Worm (Caenorhabditis elegans) whole organism, L3 larva: Measurements from ENCODE around the gene ZK488.6.

Experiments used
- R02D3.7 ChIP-seq: fragments of 150-350 bp; optimal IDR thresholded peaks from 2 replicates; lab custom pipeline; 2014; ENCODE audit warnings: missing biosample characterization, missing genetic modification characterization
- ZK546.5 ChIP-seq: sonication (generic microtip); optimal IDR thresholded peaks from 2 replicates; lab custom pipeline; 2017; ENCODE audit warnings: missing biosample characterization, missing genetic modification characterization
- aly-2 ChIP-seq: fragments of 150-350 bp; optimal IDR thresholded peaks from 2 replicates; lab custom pipeline; 2014; ENCODE audit warnings: missing biosample characterization, missing genetic modification characterization
- ama-1 ChIP-seq: fragments of 150-350 bp; optimal IDR thresholded peaks from 2 replicates; lab custom pipeline; 2018
- ceh-16 ChIP-seq: sonication (generic microtip); optimal IDR thresholded peaks from 2 replicates; lab custom pipeline; 2017; ENCODE audit warnings: missing biosample characterization, missing genetic modification characterization
- ceh-28 ChIP-seq: fragments of 150-350 bp; optimal IDR thresholded peaks from 2 replicates; lab custom pipeline; 2014; ENCODE audit warnings: missing biosample characterization, missing genetic modification reagents, missing genetic modification characterization
- ceh-82 ChIP-seq: fragments of 150-350 bp; optimal IDR thresholded peaks from 2 replicates; lab custom pipeline; 2014; ENCODE audit warnings: missing biosample characterization, missing genetic modification characterization
- ceh-9 ChIP-seq: sonication (generic microtip); optimal IDR thresholded peaks from 2 replicates; lab custom pipeline; 2018; ENCODE audit warnings: missing biosample characterization, missing genetic modification characterization
- daf-12 ChIP-seq: fragments of 150-350 bp; optimal IDR thresholded peaks from 2 replicates; lab custom pipeline; 2014; ENCODE audit warnings: missing biosample characterization, missing genetic modification reagents, missing genetic modification characterization
- egl-5 ChIP-seq: fragments of 150-350 bp; optimal IDR thresholded peaks from 2 replicates; lab custom pipeline; 2017; ENCODE audit warnings: missing biosample characterization, missing genetic modification reagents, missing genetic modification characterization, inconsistent platforms
- elt-1 ChIP-seq: fragments of 150-350 bp; optimal IDR thresholded peaks from 2 replicates; lab custom pipeline; 2014; ENCODE audit warnings: missing biosample characterization, missing genetic modification characterization
- elt-2 ChIP-seq: sonication (generic microtip); optimal IDR thresholded peaks from 2 replicates; lab custom pipeline; 2016; ENCODE audit warnings: missing genetic modification reagents, mild to moderate bottlenecking, missing genetic modification characterization, missing compliant biosample characterization
- elt-3 ChIP-seq, 3 experiments: fragments of 150-350 bp in 1 of 3; sonication (generic microtip) in 2 of 3; optimal IDR thresholded peaks; 2 replicates in 2 of 3; 4 replicates in 1 of 3; lab custom pipeline; 2014 to 2017; ENCODE audit warnings: missing biosample characterization in 3 of 3, missing genetic modification characterization in 3 of 3
- fos-1 ChIP-seq: fragments of 150-350 bp; optimal IDR thresholded peaks from 2 replicates; lab custom pipeline; 2014; ENCODE audit warnings: missing biosample characterization, missing genetic modification characterization
- hmg-11 ChIP-seq: sonication (generic microtip); optimal IDR thresholded peaks from 2 replicates; lab custom pipeline; 2016; ENCODE audit warnings: missing genetic modification characterization, missing compliant biosample characterization
- lin-15B ChIP-seq: fragments of 150-350 bp; optimal IDR thresholded peaks from 2 replicates; lab custom pipeline; 2014; ENCODE audit warnings: missing biosample characterization, missing genetic modification characterization
- lin-39 ChIP-seq: fragments of 150-350 bp; optimal IDR thresholded peaks from 2 replicates; lab custom pipeline; 2018; ENCODE audit warnings: missing biosample characterization, missing genetic modification reagents, missing genetic modification characterization
- lsy-12 ChIP-seq: sonication (generic microtip); optimal IDR thresholded peaks from 2 replicates; lab custom pipeline; 2016; ENCODE audit warnings: mild to moderate bottlenecking, missing genetic modification characterization, missing compliant biosample characterization
- mdl-1 ChIP-seq: fragments of 150-350 bp; optimal IDR thresholded peaks from 2 replicates; lab custom pipeline; 2014; ENCODE audit warnings: missing biosample characterization, missing genetic modification characterization
- mml-1 ChIP-seq: fragments of 150-350 bp; sonication (generic microtip); optimal IDR thresholded peaks from 3 replicates; lab custom pipeline; 2014; ENCODE audit warnings: missing biosample characterization, missing genetic modification characterization
- nfya-1 ChIP-seq: sonication (generic microtip); optimal IDR thresholded peaks from 2 replicates; lab custom pipeline; 2017; ENCODE audit warnings: missing genetic modification characterization, mild to moderate bottlenecking, missing compliant biosample characterization, antibody characterized with exemption, moderate library complexity; ENCODE audit not compliant: insufficient read depth
- nhr-11 ChIP-seq: fragments of 150-350 bp; optimal IDR thresholded peaks from 2 replicates; lab custom pipeline; 2014; ENCODE audit warnings: missing biosample characterization, missing genetic modification characterization
- nhr-23 ChIP-seq: fragments of 150-350 bp; optimal IDR thresholded peaks from 2 replicates; lab custom pipeline; 2014; ENCODE audit warnings: missing biosample characterization, missing genetic modification reagents, missing genetic modification characterization
- nhr-237 ChIP-seq: fragments of 150-350 bp; optimal IDR thresholded peaks from 2 replicates; lab custom pipeline; 2014; ENCODE audit warnings: missing biosample characterization, missing genetic modification characterization
- nhr-25 ChIP-seq: sonication (generic microtip); optimal IDR thresholded peaks from 2 replicates; lab custom pipeline; 2017; ENCODE audit warnings: missing biosample characterization, missing genetic modification characterization
- nhr-28 ChIP-seq: fragments of 150-350 bp; optimal IDR thresholded peaks from 2 replicates; lab custom pipeline; 2014; ENCODE audit warnings: missing biosample characterization, missing genetic modification characterization
- nhr-43 ChIP-seq: sonication (generic microtip); optimal IDR thresholded peaks from 2 replicates; lab custom pipeline; 2016; ENCODE audit warnings: mild to moderate bottlenecking, missing genetic modification characterization, missing compliant biosample characterization; ENCODE audit not compliant: poor library complexity, severe bottlenecking
- nhr-76 ChIP-seq: fragments of 150-350 bp; sonication (generic microtip); optimal IDR thresholded peaks from 5 replicates; lab custom pipeline; 2014; ENCODE audit warnings: missing biosample characterization, missing genetic modification characterization
- nhr-77 ChIP-seq: fragments of 150-350 bp; optimal IDR thresholded peaks from 2 replicates; lab custom pipeline; 2014; ENCODE audit warnings: missing biosample characterization, missing genetic modification characterization
- pha-4 ChIP-seq: fragments of 150-350 bp; optimal IDR thresholded peaks from 2 replicates; lab custom pipeline; 2014; ENCODE audit warnings: missing biosample characterization, missing genetic modification reagents, missing genetic modification characterization
- pqm-1 ChIP-seq: fragments of 150-350 bp; optimal IDR thresholded peaks from 2 replicates; lab custom pipeline; 2017; ENCODE audit warnings: missing biosample characterization, missing genetic modification characterization, inconsistent platforms
- skn-1 ChIP-seq: fragments of 150-350 bp; optimal IDR thresholded peaks from 2 replicates; lab custom pipeline; 2014; ENCODE audit warnings: missing biosample characterization, missing genetic modification characterization
- snpc-4 ChIP-seq: fragments of 150-350 bp; optimal IDR thresholded peaks from 2 replicates; lab custom pipeline; 2014; ENCODE audit warnings: missing biosample characterization, missing genetic modification characterization
- tbx-2 ChIP-seq: sonication (generic microtip); optimal IDR thresholded peaks from 2 replicates; lab custom pipeline; 2016; ENCODE audit warnings: mild to moderate bottlenecking, missing genetic modification characterization, missing compliant biosample characterization
- unc-39 ChIP-seq: sonication (generic microtip); optimal IDR thresholded peaks from 4 replicates; lab custom pipeline; 2017; ENCODE audit warnings: missing biosample characterization, missing genetic modification characterization
- unc-62 ChIP-seq: fragments of 150-350 bp; sonication (generic microtip); optimal IDR thresholded peaks from 4 replicates; lab custom pipeline; 2014; ENCODE audit warnings: missing biosample characterization, missing genetic modification reagents, missing genetic modification characterization
- zag-1 ChIP-seq: fragments of 150-350 bp; optimal IDR thresholded peaks from 2 replicates; lab custom pipeline; 2014; ENCODE audit warnings: missing biosample characterization, missing genetic modification characterization
- ztf-11 ChIP-seq: fragments of 150-350 bp; optimal IDR thresholded peaks from 2 replicates; lab custom pipeline; 2014; ENCODE audit warnings: missing biosample characterization, missing genetic modification characterization

Gene ZK488.6

DNA sequence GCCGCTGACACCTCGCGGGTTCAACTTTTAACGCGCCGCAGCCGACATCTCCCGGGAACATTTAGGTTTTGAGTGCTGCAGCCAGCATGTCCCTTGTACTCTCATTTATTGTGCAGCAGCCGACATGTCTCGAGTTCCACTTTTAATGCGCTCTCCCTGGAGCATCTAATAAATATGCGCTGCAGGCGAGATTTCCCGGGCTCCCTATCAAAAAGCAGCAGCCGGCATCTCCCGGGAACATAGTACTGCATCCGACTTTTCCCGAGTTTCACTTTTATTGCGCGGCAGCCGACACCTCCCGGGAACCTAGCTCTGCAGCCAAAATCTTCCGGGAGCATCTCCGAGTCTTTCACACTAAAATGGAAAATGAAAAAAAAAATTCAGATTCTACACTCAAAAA lies 30.7 kb downstream of the ZK488.6 start:
- TF ChIP-seq nhr-237 (tag; lab: Kevin White, UChicago), result no peak
- no peak for TF ChIP-seq lsy-12
- TF ChIP-seq, all 47 proteins: peak for 0

DNA sequence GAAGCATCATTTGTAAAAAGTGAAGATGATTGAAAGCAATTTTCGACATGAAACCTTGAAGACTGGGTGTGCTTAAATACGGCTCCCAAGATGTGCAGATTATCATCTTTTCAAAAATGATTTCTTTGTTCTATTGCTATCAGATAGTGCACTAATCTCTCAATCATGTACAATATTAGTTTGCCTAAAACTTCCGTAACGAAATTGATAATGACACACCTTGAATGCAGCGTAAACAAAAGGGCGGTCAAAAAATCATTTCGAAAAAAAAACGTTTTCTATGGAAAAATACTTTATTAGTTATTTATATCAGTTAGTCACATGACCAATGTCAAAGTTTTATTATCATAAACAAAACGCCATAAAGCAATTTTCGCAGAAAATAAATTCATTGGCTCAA lies 32.6 kb downstream of the ZK488.6 start, which contains the start of gene F48G7.5:
Gene F48G7.5, minus strand, starts transcription at position 34 of the 400 bp plus-strand sequence.
- TF ChIP-seq pqm-1 (tag; lab: Kevin White, UChicago), result peak; percentile 64
- peak; percentile 56 for TF ChIP-seq elt-2 (tag; lab: Kevin White, UChicago)
- peak; percentile 36 for TF ChIP-seq pha-4 (tag; lab: Kevin White, UChicago)
- no peak for TF ChIP-seq nhr-77 (tag; lab: Kevin White, UChicago)

ce11 chrV:624922-625321 lies 34.6 kb downstream of the ZK488.6 start, which contains the start of gene srt-17:
Gene srt-17 (minus strand): TSS chrV:625022.
- TF ChIP-seq daf-12 (tag; lab: Kevin White, UChicago) (no peak), ceh-9 (no peak)
- TF ChIP-seq, all 47 proteins: peak for 0

ce11 chrV:626321-626720 lies 36.0 kb downstream of the ZK488.6 start, which contains the start of gene F48G7.7:
Gene F48G7.7 (minus strand): TSS chrV:626421.
- no peak for TF ChIP-seq lsy-12
- TF ChIP-seq lin-15B, result no peak
- no peak for TF ChIP-seq elt-3 (tag; optimal IDR thresholded peaks at IDR 0.05; lab: Kevin White, UChicago)
- no peak for TF ChIP-seq aly-2
- no peak for TF ChIP-seq hmg-11
- TF ChIP-seq nhr-76 (tag; lab: Kevin White, UChicago), result no peak
- TF ChIP-seq elt-1 (tag; lab: Kevin White, UChicago), result no peak
- no peak for TF ChIP-seq nhr-77 (tag; lab: Kevin White, UChicago)
- no peak for TF ChIP-seq elt-2 (tag; lab: Kevin White, UChicago)
- TF ChIP-seq skn-1 (tag; lab: Kevin White, UChicago), result no peak
- no peak for TF ChIP-seq nfya-1 (tag; lab: Kevin White, UChicago)
- TF ChIP-seq pqm-1 (tag; lab: Kevin White, UChicago), result no peak
- no peak for TF ChIP-seq unc-62 (GFP tag; lab: Kevin White, UChicago)

DNA sequence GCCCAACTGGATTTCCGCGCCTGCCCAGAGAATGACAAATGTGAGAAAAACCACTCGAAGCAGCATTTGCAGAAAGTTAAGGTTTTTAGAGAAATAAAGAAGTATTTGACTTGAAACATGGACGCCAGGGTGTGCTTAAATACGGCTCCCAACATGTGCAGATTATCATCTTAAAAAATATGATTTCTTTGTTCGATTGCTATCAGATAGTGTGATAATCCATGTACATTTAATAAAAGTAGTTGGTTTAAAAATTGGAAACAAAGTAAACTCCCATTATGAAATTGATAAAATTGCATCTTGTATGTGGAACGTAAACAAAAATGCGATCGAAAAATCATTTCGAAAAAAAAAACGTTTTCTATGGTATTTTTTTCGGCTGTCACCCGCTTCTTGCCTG lies 37.3 kb downstream of the ZK488.6 start, which contains the start of gene F48G7.8:
Gene F48G7.8, minus strand, starts transcription at position 101 of the 400 bp plus-strand sequence.
- TF ChIP-seq hmg-11, result no peak
- no peak for TF ChIP-seq R02D3.7 (tag; lab: Kevin White, UChicago)
- no peak for TF ChIP-seq aly-2
- no peak for TF ChIP-seq ceh-28 (tag; lab: Kevin White, UChicago)
- TF ChIP-seq nhr-43 (tag; lab: Kevin White, UChicago), result no peak
- no peak for TF ChIP-seq nhr-23
- TF ChIP-seq mdl-1 (tag; lab: Kevin White, UChicago), result no peak
- TF ChIP-seq nhr-25 (tag; lab: Kevin White, UChicago), result no peak
- no peak for TF ChIP-seq ceh-82
- no peak for TF ChIP-seq ama-1 (lab: Kevin White, UChicago)
- TF ChIP-seq nhr-11 (tag; lab: Kevin White, UChicago), result no peak

DNA sequence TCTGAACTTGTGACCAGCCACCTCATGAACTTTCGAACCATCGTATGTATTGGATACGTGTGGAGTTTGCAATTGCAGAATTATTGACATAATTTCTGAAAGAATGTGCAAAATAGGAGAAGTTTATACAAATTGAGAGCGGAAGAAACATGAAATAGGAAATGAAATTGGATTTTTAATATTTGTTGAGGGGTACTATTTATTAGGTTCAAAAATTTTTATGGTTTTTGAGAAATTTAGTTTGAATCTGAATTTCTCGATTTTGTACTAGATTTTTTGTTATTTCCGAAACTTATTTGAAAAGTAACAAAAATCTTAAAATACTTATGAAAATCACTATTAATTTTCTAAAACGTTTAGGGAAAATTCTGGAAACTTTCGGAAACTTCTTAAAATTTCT lies 38.2 kb downstream of the ZK488.6 start, which contains the start of gene F48G7.9:
Gene F48G7.9, minus strand, starts transcription at position 101 of the 400 bp plus-strand sequence.
- TF ChIP-seq snpc-4 (no peak), nfya-1 (tag; lab: Kevin White, UChicago) (no peak), ZK546.5 (tag; lab: Kevin White, UChicago) (no peak), ceh-9 (no peak), zag-1 (tag; lab: Kevin White, UChicago) (no peak), elt-2 (tag; lab: Kevin White, UChicago) (no peak), ceh-16 (no peak), mml-1 (tag; lab: Kevin White, UChicago) (no peak), pqm-1 (tag; lab: Kevin White, UChicago) (no peak)

DNA sequence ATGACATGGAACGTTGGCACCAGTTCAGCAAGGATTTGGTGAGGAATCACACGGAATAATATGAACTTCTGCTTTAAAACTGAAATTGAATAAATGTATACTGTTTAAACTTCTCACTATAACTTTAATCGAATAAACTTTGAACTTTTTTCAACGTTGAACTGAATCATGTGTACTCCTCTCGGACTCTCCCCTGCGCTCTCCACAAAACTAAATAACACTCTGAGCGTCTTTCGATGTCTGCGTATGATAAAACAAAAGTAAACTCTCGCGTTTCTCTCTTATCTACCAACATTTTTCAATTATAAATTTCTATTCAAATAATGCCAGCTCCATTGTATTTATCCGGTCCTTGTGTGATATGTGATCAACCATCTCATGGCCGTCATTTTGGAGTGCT lies 41.5 kb downstream of the ZK488.6 start:
- TF ChIP-seq ztf-11 (no peak), lsy-12 (no peak), lin-39 (tag; lab: Kevin White, UChicago) (no peak), fos-1 (no peak), tbx-2 (no peak), ceh-16 (no peak), nhr-28 (tag; lab: Kevin White, UChicago) (no peak), egl-5 (tag; lab: Kevin White, UChicago) (no peak), mdl-1 (tag; lab: Kevin White, UChicago) (no peak), unc-62 (GFP tag; lab: Kevin White, UChicago) (no peak), unc-39 (tag; lab: Kevin White, UChicago) (no peak), nhr-25 (tag; lab: Kevin White, UChicago) (no peak), pha-4 (tag; lab: Kevin White, UChicago) (peak; percentile 59), ceh-28 (tag; lab: Kevin White, UChicago) (no peak), R02D3.7 (tag; lab: Kevin White, UChicago) (no peak), elt-2 (tag; lab: Kevin White, UChicago) (peak; percentile 25), nhr-23 (no peak), snpc-4 (peak; percentile 8), nhr-11 (tag; lab: Kevin White, UChicago) (no peak), skn-1 (tag; lab: Kevin White, UChicago) (no peak), pqm-1 (tag; lab: Kevin White, UChicago) (peak; percentile 10), zag-1 (tag; lab: Kevin White, UChicago) (no peak), nhr-43 (tag; lab: Kevin White, UChicago) (no peak), lin-15B (no peak)
